Fruit fly (Drosophila melanogaster) whole organism, wandering third instar larva: Measurements from ENCODE around the gene CG46311.

Source experiments
- CG32264 ChIP-seq: fragments of 200-800 bp; sonication (Bioruptor generic); optimal IDR thresholded peaks from 2 replicates; lab custom pipeline; 2016; ENCODE audit warnings: missing biosample characterization, missing genetic modification characterization
- CrebA ChIP-seq: fragments of 200-800 bp; sonication (Bioruptor generic); optimal IDR thresholded peaks from 2 replicates; lab custom pipeline; 2016; ENCODE audit warnings: missing biosample characterization, mild to moderate bottlenecking, missing genetic modification characterization, borderline replicate concordance
- Dfd ChIP-seq: fragments of >200 bp; optimal IDR thresholded peaks from 2 replicates; lab custom pipeline; 2017; ENCODE audit warnings: missing biosample characterization, missing genetic modification characterization
- Dif ChIP-seq: fragments of 200-275, 200-300 bp; sonication (Bioruptor generic); optimal IDR thresholded peaks from 2 replicates; lab custom pipeline; 2018; ENCODE audit warnings: missing biosample characterization, missing genetic modification characterization; ENCODE audit not compliant: partially characterized antibody
- HLH106 ChIP-seq: fragments of 200-800 bp; optimal IDR thresholded peaks from 3 replicates; lab custom pipeline; 2019; ENCODE audit warnings: missing biosample characterization, mild to moderate bottlenecking, missing genetic modification characterization, moderate library complexity
- Hnf4 ChIP-seq: fragments of 200-800 bp; sonication (Bioruptor generic); optimal IDR thresholded peaks from 2 replicates; lab custom pipeline; 2016; ENCODE audit warnings: missing biosample characterization, mild to moderate bottlenecking, missing genetic modification characterization
- Hr78 ChIP-seq: fragments of >200 bp; optimal IDR thresholded peaks from 2 replicates; lab custom pipeline; 2017; ENCODE audit warnings: missing biosample characterization, missing genetic modification characterization
- Jra ChIP-seq: sonication (Bioruptor generic); optimal IDR thresholded peaks from 2 replicates; lab custom pipeline; 2016; ENCODE audit warnings: missing biosample characterization, missing genetic modification characterization
- Myc ChIP-seq: fragments of >200 bp; optimal IDR thresholded peaks from 2 replicates; lab custom pipeline; 2017
- N ChIP-seq: fragments of >200 bp; optimal IDR thresholded peaks from 2 replicates; lab custom pipeline; 2018; ENCODE audit warnings: missing biosample characterization, missing external identifiers, missing genetic modification characterization
- OdsH ChIP-seq: fragments of 200-800 bp; sonication (Bioruptor generic); optimal IDR thresholded peaks from 2 replicates; lab custom pipeline; 2016; ENCODE audit warnings: missing biosample characterization, mild to moderate bottlenecking, missing genetic modification characterization
- Rel ChIP-seq, 2 experiments: fragments of 200-800 bp; sonication (Bioruptor generic) in 1 of 2; optimal IDR thresholded peaks; 2 replicates in 1 of 2; 3 replicates in 1 of 2; lab custom pipeline; 2016 to 2019; ENCODE audit warnings: mild to moderate bottlenecking in 2 of 2, missing biosample characterization in 2 of 2, missing genetic modification characterization in 2 of 2, moderate library complexity in 1 of 2
- Sp1 ChIP-seq: fragments of 200-800 bp; sonication (Bioruptor generic); optimal IDR thresholded peaks from 3 replicates; lab custom pipeline; 2019; ENCODE audit warnings: missing biosample characterization, mild to moderate bottlenecking, missing genetic modification characterization, moderate library complexity
- Vsx2 ChIP-seq: fragments of 200-300, 225-300 bp; sonication (Bioruptor generic); optimal IDR thresholded peaks from 2 replicates; lab custom pipeline; 2018; ENCODE audit warnings: missing biosample characterization, missing genetic modification characterization; ENCODE audit not compliant: partially characterized antibody
- brk ChIP-seq: fragments of 200-800 bp; sonication (Bioruptor generic); optimal IDR thresholded peaks from 2 replicates; lab custom pipeline; 2016; ENCODE audit warnings: missing biosample characterization, mild to moderate bottlenecking, missing genetic modification characterization
- dmrt93B ChIP-seq: fragments of 200-800 bp; sonication (Bioruptor generic); optimal IDR thresholded peaks from 2 replicates; lab custom pipeline; 2018; ENCODE audit warnings: missing biosample characterization, mild to moderate bottlenecking, missing genetic modification characterization
- ey ChIP-seq: fragments of 200-800 bp; sonication (Bioruptor generic); optimal IDR thresholded peaks from 2 replicates; lab custom pipeline; 2016; ENCODE audit warnings: missing biosample characterization, missing genetic modification characterization
- foxo ChIP-seq, 2 experiments: fragments of 200-800 bp; sonication (Bioruptor generic); optimal IDR thresholded peaks; 2 replicates in 1 of 2; 3 replicates in 1 of 2; lab custom pipeline; 2016 to 2017; ENCODE audit warnings: missing biosample characterization in 2 of 2, missing genetic modification characterization in 2 of 2
- h ChIP-seq: fragments of 200-800 bp; sonication (Bioruptor generic); optimal IDR thresholded peaks from 3 replicates; lab custom pipeline; 2016; ENCODE audit warnings: missing biosample characterization, mild to moderate bottlenecking, missing genetic modification characterization
- jim ChIP-seq: fragments of 175-275, 200-325 bp; sonication (Bioruptor generic); optimal IDR thresholded peaks from 2 replicates; lab custom pipeline; 2016; ENCODE audit warnings: missing biosample characterization, mild to moderate bottlenecking, missing genetic modification characterization
- lola ChIP-seq: fragments of >200 bp; optimal IDR thresholded peaks from 2 replicates; lab custom pipeline; 2017; ENCODE audit warnings: missing biosample characterization, missing genetic modification characterization
- pan ChIP-seq: fragments of >200 bp; optimal IDR thresholded peaks from 2 replicates; lab custom pipeline; 2017
- psq ChIP-seq: fragments of 200-800 bp; sonication (Bioruptor generic); optimal IDR thresholded peaks from 3 replicates; lab custom pipeline; 2017; ENCODE audit warnings: missing biosample characterization, mild to moderate bottlenecking, missing genetic modification characterization, moderate library complexity
- rgr ChIP-seq: fragments of 200-800 bp; sonication (Bioruptor generic); optimal IDR thresholded peaks from 3 replicates; lab custom pipeline; 2016; ENCODE audit warnings: missing biosample characterization, mild to moderate bottlenecking, missing genetic modification characterization
- sv ChIP-seq: fragments of 200-800 bp; sonication (Bioruptor generic); optimal IDR thresholded peaks from 3 replicates; lab custom pipeline; 2016; ENCODE audit warnings: missing biosample characterization, missing genetic modification characterization
- tai ChIP-seq: sonication (Bioruptor generic); optimal IDR thresholded peaks from 2 replicates; lab custom pipeline; 2016; ENCODE audit warnings: missing biosample characterization, missing genetic modification characterization
- usp ChIP-seq: fragments of >200 bp; optimal IDR thresholded peaks from 2 replicates; lab custom pipeline; 2017; ENCODE audit warnings: missing biosample characterization, missing genetic modification characterization
- woc ChIP-seq: sonication (Bioruptor generic); optimal IDR thresholded peaks from 2 replicates; lab custom pipeline; 2016; ENCODE audit warnings: missing biosample characterization, mild to moderate bottlenecking, missing genetic modification characterization

CG46311 gene

DNA sequence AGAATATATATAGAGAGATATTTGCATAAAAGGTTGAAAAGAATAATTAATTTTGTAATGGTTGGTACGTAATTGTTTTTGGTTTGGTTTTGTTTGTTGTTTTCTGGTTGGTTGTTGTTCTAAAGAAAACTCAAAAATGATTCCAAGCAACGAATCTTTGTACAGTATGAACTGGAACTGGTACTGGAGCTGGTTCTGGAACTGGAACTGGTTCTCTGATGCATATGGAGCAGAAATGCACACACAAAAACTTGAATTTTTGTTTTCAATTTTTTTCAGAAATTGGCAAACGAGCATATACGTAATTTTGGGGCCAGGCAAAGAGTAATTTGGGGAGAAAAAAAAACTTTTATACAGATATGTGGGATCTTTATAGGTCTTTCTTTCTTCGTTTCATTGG is 34.1 kb downstream of the CG46311 start:
- TF ChIP-seq ey (GFP tag; lab: Kevin White, UChicago) (no peak), Sp1 (no peak), Rel (GFP tag; optimal IDR thresholded peaks at IDR 0.05; lab: Kevin White, UChicago) (no peak), Rel (tag; optimal IDR thresholded peaks at IDR 0.05; lab: Kevin White, UChicago) (no peak), Hnf4 (GFP tag; lab: Kevin White, UChicago) (no peak), N (no peak), sv (GFP tag; lab: Kevin White, UChicago) (no peak), usp (GFP tag; lab: Kevin White, UChicago) (no peak), dmrt93B (no peak), psq (GFP tag; lab: Kevin White, UChicago) (no peak), lola (GFP tag; lab: Kevin White, UChicago) (no peak), CG32264 (no peak), h (GFP tag; lab: Kevin White, UChicago) (no peak), pan (lab: Kevin White, UChicago) (no peak)

DNA sequence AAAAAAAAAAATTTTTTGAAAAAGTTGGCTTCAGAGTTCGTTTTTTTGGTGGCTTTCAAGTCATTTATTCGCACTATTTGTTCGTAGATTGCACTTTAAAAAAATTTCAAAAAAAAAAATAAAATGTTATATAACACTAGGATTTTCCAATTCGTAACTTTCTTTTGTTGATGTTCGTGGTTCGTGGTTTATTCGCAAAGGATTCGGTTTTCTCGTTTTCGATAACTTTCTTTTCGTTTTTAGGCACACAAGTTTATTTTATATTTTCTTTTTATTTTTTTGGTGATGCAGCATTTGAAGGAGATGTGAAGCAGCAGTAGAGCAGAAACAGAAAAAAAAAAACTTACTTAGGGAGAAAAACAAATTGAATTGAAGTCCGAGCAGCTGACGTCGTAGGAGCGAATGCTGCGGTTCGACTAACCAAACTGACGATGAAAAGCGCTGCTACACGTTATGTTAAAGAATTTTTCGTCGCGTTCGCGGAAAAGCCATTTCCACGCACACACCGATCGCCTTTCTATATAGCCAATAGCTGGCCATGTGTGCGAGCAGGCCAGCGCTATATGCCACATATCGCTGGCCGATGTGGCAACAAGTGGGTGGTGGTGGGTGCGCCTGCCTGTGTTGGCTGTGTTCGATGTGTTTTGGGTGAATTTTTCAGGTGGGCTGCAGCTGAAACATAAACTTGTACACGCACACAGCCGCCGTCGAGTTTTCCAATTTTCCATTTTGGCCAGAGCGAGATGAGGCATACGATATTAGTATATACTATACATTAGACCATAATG is 38.6 kb downstream of the CG46311 start, which contains the start of gene up:
Gene up (minus strand): TSS at position 508 of the 788 bp plus-strand sequence.
- TF ChIP-seq lola (GFP tag; lab: Kevin White, UChicago), result no peak
- TF ChIP-seq h (GFP tag; lab: Kevin White, UChicago), result no peak
- no peak for TF ChIP-seq usp (GFP tag; lab: Kevin White, UChicago)
- TF ChIP-seq Hnf4 (GFP tag; lab: Kevin White, UChicago), result no peak
- no peak for TF ChIP-seq Sp1
- TF ChIP-seq OdsH (GFP tag; lab: Kevin White, UChicago), result no peak

DNA sequence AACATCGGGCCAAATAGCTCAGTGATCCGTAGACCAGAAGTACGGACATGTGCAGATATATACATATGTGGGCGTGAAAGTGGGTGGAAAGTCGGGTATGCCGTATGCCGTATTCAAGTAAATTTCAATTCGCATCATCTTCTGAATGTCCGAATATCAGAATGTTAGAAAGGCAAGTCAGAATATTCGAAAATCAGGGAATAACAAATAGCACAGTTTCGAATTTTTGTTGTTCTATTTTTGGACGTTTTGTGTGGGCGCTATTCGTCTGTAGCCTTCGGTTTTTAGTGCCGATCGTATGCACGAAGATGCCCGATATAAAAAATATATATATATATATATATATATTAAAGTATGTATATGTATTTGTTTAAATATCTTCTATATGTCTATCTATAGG is 40.9 kb downstream of the CG46311 start:
- TF ChIP-seq Jra (GFP tag; lab: Kevin White, UChicago) (no peak), CG32264 (no peak), woc (GFP tag; lab: Kevin White, UChicago) (no peak), dmrt93B (no peak), CrebA (no peak), Myc (lab: Kevin White, UChicago) (no peak), Vsx2 (GFP tag; lab: Kevin White, UChicago) (no peak), sv (GFP tag; lab: Kevin White, UChicago) (no peak), usp (GFP tag; lab: Kevin White, UChicago) (no peak), Rel (GFP tag; optimal IDR thresholded peaks at IDR 0.05; lab: Kevin White, UChicago) (no peak), Rel (tag; optimal IDR thresholded peaks at IDR 0.05; lab: Kevin White, UChicago) (no peak)
- TF ChIP-seq, all 38 proteins: peak for 0

DNA sequence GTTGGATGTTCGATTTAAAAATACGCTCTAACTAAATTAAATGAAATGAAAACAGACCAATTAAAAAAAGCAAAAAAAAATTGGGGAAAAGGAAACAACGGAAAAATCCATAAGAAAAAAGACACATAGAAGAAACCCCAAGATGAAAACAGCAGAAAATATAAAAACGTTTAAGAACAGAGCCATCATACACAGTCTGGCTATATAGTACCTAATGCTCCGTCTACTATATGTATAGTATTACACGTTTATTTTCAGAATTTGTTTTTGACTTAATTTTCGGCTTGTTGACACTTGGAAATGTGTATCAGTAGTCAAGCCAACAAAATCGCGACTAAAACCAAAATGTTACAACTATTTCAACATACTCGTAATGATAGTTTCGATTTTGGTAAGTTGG is 41.8 kb downstream of the CG46311 start, which contains the start of gene CG11178:
Gene CG11178 (plus strand): TSS at position 301 of the 400 bp plus-strand sequence.
- TF ChIP-seq HLH106 (tag; lab: Kevin White, UChicago), result no peak
- TF ChIP-seq CrebA, result no peak
- TF ChIP-seq Hr78 (GFP tag; lab: Kevin White, UChicago), result no peak
- no peak for TF ChIP-seq foxo (GFP tag; optimal IDR thresholded peaks at IDR 0.05; lab: Kevin White, UChicago)
- no peak for TF ChIP-seq rgr (GFP tag; lab: Kevin White, UChicago)
- no peak for TF ChIP-seq Dfd
- TF ChIP-seq brk (GFP tag; lab: Kevin White, UChicago), result no peak
- TF ChIP-seq jim (GFP tag; lab: Kevin White, UChicago), result no peak
- TF ChIP-seq pan (lab: Kevin White, UChicago), result no peak
- no peak for TF ChIP-seq Dif (GFP tag; lab: Kevin White, UChicago)
- no peak for TF ChIP-seq sv (GFP tag; lab: Kevin White, UChicago)
- TF ChIP-seq psq (GFP tag; lab: Kevin White, UChicago), result no peak
- no peak for TF ChIP-seq tai (GFP tag; lab: Kevin White, UChicago)
- TF ChIP-seq h (GFP tag; lab: Kevin White, UChicago), result no peak

DNA sequence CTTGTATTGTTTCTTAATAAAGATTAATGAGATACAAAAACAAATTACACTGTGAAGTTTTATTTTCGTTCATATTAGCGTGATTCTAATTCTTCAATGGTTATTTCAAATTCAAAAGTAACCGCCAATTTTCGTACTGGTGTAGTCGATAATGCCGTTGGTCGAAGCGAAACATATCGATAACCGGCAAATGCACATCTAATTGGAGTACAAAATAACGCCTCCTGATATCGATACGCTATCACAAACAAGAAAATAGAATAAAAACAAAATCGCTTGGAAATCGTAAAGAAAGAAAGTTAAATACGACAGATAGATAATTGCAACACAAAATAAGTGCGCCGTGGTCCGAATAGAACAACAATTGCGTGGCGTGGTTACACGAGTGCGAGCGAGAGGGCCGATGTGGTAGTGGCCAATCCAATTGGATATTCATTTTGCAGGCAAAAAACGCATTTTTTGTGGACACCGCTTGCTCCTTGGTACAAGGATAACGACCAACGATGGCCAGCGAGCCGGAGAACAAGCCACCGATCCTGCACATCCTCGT is 42.4 kb downstream of the CG46311 start:
- TF ChIP-seq Hr78 (GFP tag; lab: Kevin White, UChicago), result no peak
- peak; percentile 25 for TF ChIP-seq h (GFP tag; lab: Kevin White, UChicago)
